Worm (Caenorhabditis elegans) whole organism, late embryonic: ENCODE measurements around the gene lec-12.

Experiments
- ama-1 ChIP-seq: fragments of 150-350 bp; optimal IDR thresholded peaks from 2 replicates; lab custom pipeline; 2014
- dve-1 ChIP-seq: sonication (generic microtip); optimal IDR thresholded peaks from 2 replicates; lab custom pipeline; 2017; ENCODE audit warnings: antibody characterized with exemption, mild to moderate bottlenecking, missing genetic modification characterization, missing compliant biosample characterization
- ets-4 ChIP-seq: sonication (generic microtip); optimal IDR thresholded peaks from 2 replicates; lab custom pipeline; 2016; ENCODE audit warnings: missing genetic modification characterization, missing compliant biosample characterization
- mec-3 ChIP-seq: sonication (generic microtip); optimal IDR thresholded peaks from 2 replicates; lab custom pipeline; 2016; ENCODE audit warnings: borderline replicate concordance, missing genetic modification characterization, missing compliant biosample characterization
- pag-3 ChIP-seq: sonication (generic microtip); optimal IDR thresholded peaks from 2 replicates; lab custom pipeline; 2016; ENCODE audit warnings: missing compliant biosample characterization, missing genetic modification characterization, borderline replicate concordance
- tbx-2 ChIP-seq: sonication (generic microtip); optimal IDR thresholded peaks from 2 replicates; lab custom pipeline; 2016; ENCODE audit warnings: missing genetic modification characterization, missing compliant biosample characterization

ce11 chrV:201300-201699, 2.9 kb upstream of the lec-12 start, which contains the start of gene trpp-1:
- TF ChIP-seq ama-1 (lab: Kevin White, UChicago) (no peak), dve-1 (tag; lab: Kevin White, UChicago) (no peak), tbx-2 (tag; lab: Kevin White, UChicago) (no peak), mec-3 (no peak), pag-3 (tag; lab: Kevin White, UChicago) (no peak), ets-4 (tag; lab: Kevin White, UChicago) (no peak)
